Worm (Caenorhabditis elegans): ENCODE results near the gene H12C20.7.

Gene H12C20.7

ce11 chrV:11606424-11606823, 33.6 kb upstream of the H12C20.7 start, which contains the start of gene idpp-16:
idpp-16 (minus strand) TSS chrV:11606524.
- TF ChIP-seq isw-1 (GFP tag; IDR thresholded peaks at IDR 0.05) (no peak), fkh-8 (tag; optimal IDR thresholded peaks at IDR 0.05) (no peak), ceh-88 (GFP tag; IDR thresholded peaks at IDR 0.05) (no peak), nhr-85 (tag) (no peak), snu-23 (GFP tag; optimal IDR thresholded peaks at IDR 0.05) (no peak), fkh-4 (tag; optimal IDR thresholded peaks at IDR 0.05; ENCODE audit: borderline replicate concordance) (no peak), mef-2 (tag; optimal IDR thresholded peaks at IDR 0.05) (no peak), sup-37 (GFP tag; optimal IDR thresholded peaks at IDR 0.05) (no peak), tbx-2 (tag; optimal IDR thresholded peaks at IDR 0.05) (no peak), ceh-82 (tag; optimal IDR thresholded peaks at IDR 0.05) (no peak), nhr-71 (tag; optimal IDR thresholded peaks at IDR 0.05) (no peak), aly-2 (tag; optimal IDR thresholded peaks at IDR 0.05) (no peak), hlh-17 (GFP tag; optimal IDR thresholded peaks at IDR 0.05; ENCODE audit: borderline replicate concordance) (no peak), lir-3 (tag; optimal IDR thresholded peaks at IDR 0.05; ENCODE audit: poor library complexity) (no peak), mep-1 (tag; optimal IDR thresholded peaks at IDR 0.05) (no peak), pag-3 (tag; optimal IDR thresholded peaks at IDR 0.05; ENCODE audit: borderline replicate concordance, insufficient read depth) (no peak)

ce11 chrV:11605227-11605626, 32.4 kb upstream of the H12C20.7 start:
- TF ChIP-seq nhr-77 (tag; optimal IDR thresholded peaks at IDR 0.05) (peak; percentile 32), ceh-82 (tag; optimal IDR thresholded peaks at IDR 0.05) (peak in 1 of 3 experiments; percentile 10), swsn-7 (tag; optimal IDR thresholded peaks at IDR 0.05) (no peak)

- TF ChIP-seq fkh-8 (tag; optimal IDR thresholded peaks at IDR 0.05) (no peak), elt-2 (tag; optimal IDR thresholded peaks at IDR 0.05) (peak; percentile 68)
Observed at ce11 chrV:11604484-11604883, 31.7 kb upstream of the H12C20.7 start, which contains the start of gene dhs-20. dhs-20 (minus strand) TSS chrV:11604563.

DNA sequence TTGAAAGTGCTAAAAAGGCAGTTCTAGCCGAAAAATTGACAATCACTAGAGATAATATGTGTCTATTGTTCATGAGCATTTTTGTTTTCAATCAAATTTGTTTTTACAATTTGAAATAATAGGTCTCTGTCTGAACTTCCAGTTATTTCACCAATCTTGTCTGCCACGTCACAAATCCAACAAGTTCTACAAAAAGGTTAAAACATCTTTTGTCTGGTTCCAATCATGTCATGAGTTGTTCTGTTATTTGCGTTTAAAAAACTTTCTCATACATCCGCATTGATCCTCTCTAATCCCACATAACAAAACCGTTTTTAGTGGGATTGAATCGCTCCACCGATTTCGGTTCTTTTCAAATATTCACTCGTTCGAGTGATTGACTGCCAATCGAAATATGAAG, 28.0 kb upstream of the H12C20.7 start, which contains the start of gene F35B12.9:
Gene F35B12.9, plus strand, starts transcription at position 372 of the 400 bp plus-strand sequence.
- TF ChIP-seq efl-3 (GFP tag; optimal IDR thresholded peaks at IDR 0.05) = no peak
- no peak for TF ChIP-seq efl-1 (optimal IDR thresholded peaks at IDR 0.05)
- peak in 1 of 2 experiments; percentile 60 for TF ChIP-seq efl-1 (GFP tag; optimal IDR thresholded peaks at IDR 0.05 in 1 of 2)

- TF ChIP-seq mef-2 (tag; optimal IDR thresholded peaks at IDR 0.05) = no peak
Observed at ce11 chrV:11598807-11599206, 26.0 kb upstream of the H12C20.7 start, which contains the start of gene srx-84. srx-84 (plus strand) TSS chrV:11599107.

- TF ChIP-seq zag-1 (tag; optimal IDR thresholded peaks at IDR 0.05) = no peak
- TF ChIP-seq ceh-8 (GFP tag; optimal IDR thresholded peaks at IDR 0.05) = no peak
- TF ChIP-seq aha-1 (tag; optimal IDR thresholded peaks at IDR 0.05) = no peak
Observed at ce11 chrV:11593888-11594287, 21.1 kb upstream of the H12C20.7 start.

DNA sequence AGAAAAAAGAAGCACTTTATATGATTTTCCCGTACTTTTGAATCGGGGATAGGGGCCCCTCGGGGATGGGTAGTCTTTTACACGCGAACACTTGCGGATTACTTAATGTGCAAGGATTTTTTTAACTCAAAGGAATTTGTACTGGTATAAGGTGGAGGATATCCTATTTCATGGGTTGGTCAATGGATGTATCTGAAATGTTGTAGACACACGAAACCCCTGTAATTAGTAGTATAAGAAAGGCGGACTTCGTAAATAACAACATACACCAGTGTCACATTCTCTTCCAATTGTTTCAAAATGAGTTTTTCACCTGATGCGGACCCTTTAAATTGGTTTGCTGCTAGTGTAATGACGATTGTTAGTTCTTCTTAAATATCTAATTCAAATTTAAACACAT, 20.6 kb upstream of the H12C20.7 start, which contains the start of gene srx-80:
Gene srx-80, plus strand, starts transcription at position 301 of the 400 bp plus-strand sequence.
- TF ChIP-seq efl-1 (optimal IDR thresholded peaks at IDR 0.05) (no peak), efl-1 (GFP tag; optimal IDR thresholded peaks at IDR 0.05 in 1 of 2) (peak in 1 of 2 experiments; percentile 75), nhr-11 (tag; optimal IDR thresholded peaks at IDR 0.05) (no peak)

DNA sequence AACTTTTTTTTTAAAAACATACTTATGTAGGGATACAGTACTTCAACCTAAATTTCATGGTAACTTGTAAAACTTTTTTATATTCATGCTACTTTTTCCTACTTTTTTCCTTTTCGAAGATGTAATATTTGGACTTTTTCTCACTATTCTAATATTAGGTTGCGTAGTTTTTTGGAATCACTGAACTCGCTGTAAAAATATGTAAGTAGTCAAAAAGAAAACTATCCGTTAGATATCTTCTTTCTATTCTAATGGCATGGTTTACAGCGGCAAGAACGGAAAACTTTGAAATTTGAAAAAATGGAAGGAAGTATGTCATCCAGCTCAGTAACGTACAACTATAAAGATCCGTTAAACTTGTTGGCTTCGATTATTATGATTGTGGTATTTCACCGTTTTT, 16.6 kb upstream of the H12C20.7 start, which contains the start of gene srx-82:
Gene srx-82, plus strand, starts transcription at position 301 of the 400 bp plus-strand sequence.
- TF ChIP-seq nhr-76 (tag; optimal IDR thresholded peaks at IDR 0.05) = no peak
- TF ChIP-seq egl-13 (tag; optimal IDR thresholded peaks at IDR 0.05) = no peak
- TF ChIP-seq C04F5.9 (tag; optimal IDR thresholded peaks at IDR 0.05) = no peak
- TF ChIP-seq ets-5 (GFP tag; IDR thresholded peaks at IDR 0.05) = no peak
- no peak for TF ChIP-seq nhr-47 (tag; optimal IDR thresholded peaks at IDR 0.05)
- no peak for TF ChIP-seq nhr-90 (tag; optimal IDR thresholded peaks at IDR 0.05; ENCODE audit: poor library complexity)
- no peak for TF ChIP-seq skn-1 (tag; optimal IDR thresholded peaks at IDR 0.05)
- no peak for TF ChIP-seq nhr-71 (tag; optimal IDR thresholded peaks at IDR 0.05)
- TF ChIP-seq dpl-1 (GFP tag; optimal IDR thresholded peaks at IDR 0.05) = no peak
- no peak for TF ChIP-seq mep-1 (tag; optimal IDR thresholded peaks at IDR 0.05)
- no peak for TF ChIP-seq mdl-1 (tag; optimal IDR thresholded peaks at IDR 0.05)
- TF ChIP-seq tbx-2 (tag; optimal IDR thresholded peaks at IDR 0.05) = no peak
- no peak for TF ChIP-seq irx-1 (tag; optimal IDR thresholded peaks at IDR 0.05)
- TF ChIP-seq nhr-77 (tag; optimal IDR thresholded peaks at IDR 0.05) = no peak
- TF ChIP-seq sup-37 (GFP tag; optimal IDR thresholded peaks at IDR 0.05) = no peak
- TF ChIP-seq nhr-237 (tag; optimal IDR thresholded peaks at IDR 0.05) = no peak
- TF ChIP-seq lin-15B (tag; optimal IDR thresholded peaks at IDR 0.05) = no peak
- TF ChIP-seq nhr-12 (tag; optimal IDR thresholded peaks at IDR 0.05) = no peak

All from whole organism, L1 larva.